Worm (Caenorhabditis elegans) whole organism, midembryonic: ENCODE results near the gene srlf-26.

Experiments
- klf-2 ChIP-seq: fragments of 200-800 bp; sonication (Bioruptor generic); conservative IDR thresholded peaks from 2 replicates; pipeline ENCODE4 v1.3.6; 2022; ENCODE audit warnings: missing genetic modification reagents, missing genetic modification characterization, missing compliant biosample characterization
- med-1 ChIP-seq: sonication (generic microtip); optimal IDR thresholded peaks from 2 replicates; lab custom pipeline; 2017; ENCODE audit warnings: missing genetic modification characterization, mild to moderate bottlenecking, missing compliant biosample characterization, antibody characterized with exemption, missing genetic modification reagents; ENCODE audit not compliant: insufficient read depth
- ref-1 ChIP-seq: fragments of 200-800 bp; sonication (Bioruptor generic); conservative IDR thresholded peaks from 2 replicates; pipeline ENCODE4 v1.3.6; 2022; ENCODE audit warnings: missing genetic modification reagents, missing genetic modification characterization, missing compliant biosample characterization

- no peak for TF ChIP-seq klf-2 (GFP tag; lab: Robert Waterston, UW)
- no peak for TF ChIP-seq ref-1 (GFP tag; lab: Robert Waterston, UW)
- no peak for TF ChIP-seq med-1 (GFP tag; lab: Kevin White, UChicago)
Measured at ce11 chrIV:13666849-13667430, 11.8 kb upstream of the srlf-26 start, which contains the start of gene fbxa-215.
